Worm (Caenorhabditis elegans): ENCODE data around the gene rabr-1.
A peak's percentile ranks its signal among the peaks of the same experiment; 100 is the strongest.

rabr-1 gene

DNA sequence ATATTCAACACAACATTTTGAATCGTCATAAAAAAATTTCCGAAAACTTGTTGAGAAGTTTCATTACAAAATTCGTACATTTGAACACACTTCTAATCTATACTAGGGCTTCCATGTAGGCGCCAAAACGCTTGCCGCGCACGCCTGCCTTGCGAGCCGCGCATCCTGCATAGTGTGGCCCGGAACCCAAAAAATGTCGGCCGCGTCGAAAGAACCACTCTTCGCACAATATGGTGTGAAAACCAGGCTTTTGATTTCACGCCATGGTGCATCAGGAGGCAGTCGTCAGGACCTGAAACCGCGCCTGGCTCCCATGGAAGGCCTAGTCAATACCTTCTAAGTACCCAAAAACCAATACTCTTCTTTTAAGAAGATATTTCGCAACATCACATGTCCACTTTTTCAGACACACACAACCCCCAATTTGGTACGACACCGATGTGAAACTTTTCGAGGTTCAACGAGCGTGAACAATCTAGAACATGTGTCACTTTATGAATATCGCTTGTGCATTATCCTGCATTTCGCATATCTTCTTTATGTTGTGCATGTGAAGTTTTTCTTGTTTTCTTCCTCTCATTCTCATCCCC, 2.3 kb upstream of the rabr-1 start (continued):
- TF ChIP-seq snpc-3.4 (tag; optimal IDR thresholded peaks at IDR 0.05) (no peak), aptf-2 (GFP tag; conservative IDR thresholded peaks at IDR 0.05) (no peak), hmg-20 (GFP tag; IDR thresholded peaks at IDR 0.05) (no peak), hlh-26 (GFP tag; conservative IDR thresholded peaks at IDR 0.05) (no peak), ceh-58 (GFP tag; IDR thresholded peaks at IDR 0.05) (no peak), nfya-2 (GFP tag; IDR thresholded peaks at IDR 0.05) (no peak), T26A5.8 (tag; optimal IDR thresholded peaks at IDR 0.05) (no peak), tbx-9 (tag; optimal IDR thresholded peaks at IDR 0.05; ENCODE audit: borderline replicate concordance) (no peak), snpc-1.1 (tag; optimal IDR thresholded peaks at IDR 0.05; ENCODE audit: insufficient read depth) (peak; percentile 10), bed-1 (GFP tag; IDR thresholded peaks at IDR 0.05) (no peak), Y67H2A.10 (GFP tag; conservative IDR thresholded peaks at IDR 0.05) (no peak), madf-8 (GFP tag; conservative IDR thresholded peaks at IDR 0.05) (no peak), zfh-2 (GFP tag; conservative IDR thresholded peaks at IDR 0.05) (peak; percentile 64), lin-54 (GFP tag; optimal IDR thresholded peaks at IDR 0.05) (no peak), Y53F4B.3 (GFP tag; IDR thresholded peaks at IDR 0.05) (no peak), nfya-1 (tag; optimal IDR thresholded peaks at IDR 0.05; ENCODE audit: borderline replicate concordance, insufficient read depth) (no peak), F23B12.7 (tag; optimal IDR thresholded peaks at IDR 0.05; ENCODE audit: insufficient read depth) (no peak), F57C9.4 (tag; optimal IDR thresholded peaks at IDR 0.05) (no peak), sea-2 (GFP tag; IDR thresholded peaks at IDR 0.05) (no peak), attf-6 (GFP tag; IDR thresholded peaks at IDR 0.05) (no peak), akir-1 (GFP tag; optimal IDR thresholded peaks at IDR 0.05) (no peak), C06A6.2 (GFP tag; conservative IDR thresholded peaks at IDR 0.05) (no peak), mel-28 (tag; optimal IDR thresholded peaks at IDR 0.05; ENCODE audit: borderline replicate concordance) (no peak)

- no peak for TF ChIP-seq ceh-40 (GFP tag; IDR thresholded peaks at IDR 0.05)
- no peak for TF ChIP-seq Y67H2A.10 (GFP tag; conservative IDR thresholded peaks at IDR 0.05)
- no peak for TF ChIP-seq aptf-2 (GFP tag; conservative IDR thresholded peaks at IDR 0.05)
These were observed 1.7 kb upstream of the rabr-1 start for ce11 chrX:2494296-2494695.

- TF ChIP-seq ztf-3 (GFP tag; optimal IDR thresholded peaks at IDR 0.05) (no peak), efl-1 (GFP tag; optimal IDR thresholded peaks at IDR 0.05) (no peak), lag-1 (GFP tag; IDR thresholded peaks at IDR 0.05) (no peak), pha-4 (tag; optimal IDR thresholded peaks at IDR 0.05) (no peak), tlf-1 (GFP tag; optimal IDR thresholded peaks at IDR 0.05) (no peak), rec-8 (tag; optimal IDR thresholded peaks at IDR 0.05) (no peak), B0035.1 (tag; optimal IDR thresholded peaks at IDR 0.05) (no peak), ceh-58 (GFP tag; IDR thresholded peaks at IDR 0.05) (no peak), ztf-26 (tag; optimal IDR thresholded peaks at IDR 0.05) (no peak), lin-40 (tag; optimal IDR thresholded peaks at IDR 0.05) (no peak), snpc-1.1 (tag; optimal IDR thresholded peaks at IDR 0.05; ENCODE audit: insufficient read depth) (no peak), rcor-1 (GFP tag; IDR thresholded peaks at IDR 0.05) (no peak)
These were observed 1.8 kb downstream of the rabr-1 start for ce11 chrX:2497816-2498215.

DNA sequence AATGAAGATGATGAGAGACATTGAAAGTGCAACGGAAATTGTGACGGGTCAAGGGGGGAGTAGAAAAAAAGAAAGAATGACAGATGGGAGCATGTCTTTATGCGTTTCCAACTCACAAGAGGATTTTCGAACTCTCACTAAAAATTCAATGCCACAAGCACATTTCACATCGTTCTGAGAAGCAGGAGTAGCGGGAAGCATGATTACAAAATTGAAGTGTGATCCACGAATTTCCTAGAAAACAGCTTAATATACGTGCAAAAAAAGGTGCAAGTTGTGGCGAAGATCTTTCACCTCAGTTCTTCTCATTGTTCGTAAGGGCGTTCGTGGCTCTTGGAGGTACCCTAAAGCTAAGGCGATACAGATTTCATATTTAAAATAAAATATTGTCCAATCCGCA, 10.8 kb downstream of the rabr-1 start:
- TF ChIP-seq ztf-22 (GFP tag; optimal IDR thresholded peaks at IDR 0.05): no peak
- no peak for TF ChIP-seq snpc-1.1 (tag; optimal IDR thresholded peaks at IDR 0.05; ENCODE audit: insufficient read depth)
- no peak for TF ChIP-seq attf-5 (GFP tag; optimal IDR thresholded peaks at IDR 0.05)
- TF ChIP-seq tlf-1 (GFP tag; optimal IDR thresholded peaks at IDR 0.05): no peak
- TF ChIP-seq ZK185.1 (tag; optimal IDR thresholded peaks at IDR 0.05; ENCODE audit: poor library complexity, severe bottlenecking): no peak

Measured in whole organism, young adult.